Worm (Caenorhabditis elegans) whole organism, L2 larva: ENCODE measurements around the gene moc-1.

ENCODE experiments used
- F13H6.1 ChIP-seq: sonication (generic microtip); optimal IDR thresholded peaks from 2 replicates; lab custom pipeline; 2016; ENCODE audit warnings: missing genetic modification characterization, missing compliant biosample characterization
- Y55F3AM.14 ChIP-seq: fragments of 200-800 bp; sonication (Bioruptor generic); optimal IDR thresholded peaks from 2 replicates; lab custom pipeline; 2018; ENCODE audit warnings: mild to moderate bottlenecking, missing genetic modification characterization, missing compliant biosample characterization
- ZK546.5 ChIP-seq: sonication (generic microtip); optimal IDR thresholded peaks from 2 replicates; lab custom pipeline; 2017; ENCODE audit warnings: missing biosample characterization, missing genetic modification characterization
- alr-1 ChIP-seq: fragments of 150-350 bp; optimal IDR thresholded peaks from 2 replicates; lab custom pipeline; 2014; ENCODE audit warnings: missing biosample characterization, missing genetic modification characterization
- aly-2 ChIP-seq: fragments of 150-350 bp; optimal IDR thresholded peaks from 2 replicates; lab custom pipeline; 2014; ENCODE audit warnings: missing biosample characterization, missing genetic modification characterization
- ama-1 ChIP-seq: fragments of 150-350 bp; optimal IDR thresholded peaks from 2 replicates; lab custom pipeline; 2018; ENCODE audit warnings: inconsistent platforms
- blmp-1 ChIP-seq: sonication (generic microtip); optimal IDR thresholded peaks from 2 replicates; lab custom pipeline; 2017; ENCODE audit warnings: missing genetic modification characterization, mild to moderate bottlenecking, missing compliant biosample characterization, antibody characterized with exemption, moderate library complexity; ENCODE audit not compliant: insufficient read depth
- ceh-16 ChIP-seq: fragments of 150-350 bp; optimal IDR thresholded peaks from 2 replicates; lab custom pipeline; 2014; ENCODE audit warnings: missing biosample characterization, missing genetic modification characterization
- ceh-82 ChIP-seq: fragments of 150-350 bp; optimal IDR thresholded peaks from 2 replicates; lab custom pipeline; 2014; ENCODE audit warnings: missing biosample characterization, missing genetic modification characterization
- dmd-4 ChIP-seq: sonication (generic microtip); optimal IDR thresholded peaks from 2 replicates; lab custom pipeline; 2017; ENCODE audit warnings: missing biosample characterization, missing genetic modification characterization
- egl-27 ChIP-seq: sonication (generic microtip); optimal IDR thresholded peaks from 3 replicates; lab custom pipeline; 2017; ENCODE audit warnings: missing biosample characterization, missing genetic modification reagents, missing genetic modification characterization
- elt-3 ChIP-seq: sonication (generic microtip); optimal IDR thresholded peaks from 2 replicates; lab custom pipeline; 2017; ENCODE audit warnings: missing biosample characterization, missing genetic modification characterization
- fos-1 ChIP-seq: fragments of 150-350 bp; optimal IDR thresholded peaks from 2 replicates; lab custom pipeline; 2014; ENCODE audit warnings: missing biosample characterization, missing genetic modification characterization
- gmeb-1 ChIP-seq: fragments of 150-350 bp; optimal IDR thresholded peaks from 2 replicates; lab custom pipeline; 2014; ENCODE audit warnings: missing biosample characterization, missing genetic modification characterization
- lin-11 ChIP-seq: fragments of 150-350 bp; sonication (generic microtip); optimal IDR thresholded peaks from 2 replicates; lab custom pipeline; 2014; ENCODE audit warnings: missing biosample characterization, missing genetic modification characterization, inconsistent platforms, mixed read lengths
- lin-13 ChIP-seq: fragments of 150-350 bp; optimal IDR thresholded peaks from 2 replicates; lab custom pipeline; 2014; ENCODE audit warnings: missing biosample characterization, missing genetic modification reagents, missing genetic modification characterization
- lsy-2 ChIP-seq, 2 experiments: fragments of 150-350 bp in 1 of 2; sonication (generic microtip) in 1 of 2; optimal IDR thresholded peaks; 2 replicates each; lab custom pipeline; 2014 to 2017; ENCODE audit warnings: missing biosample characterization in 2 of 2, missing genetic modification characterization in 2 of 2
- mab-5 ChIP-seq: fragments of 150-350 bp; optimal IDR thresholded peaks from 2 replicates; lab custom pipeline; 2014; ENCODE audit warnings: missing biosample characterization, missing genetic modification characterization
- mbf-1 ChIP-seq: sonication (generic microtip); optimal IDR thresholded peaks from 2 replicates; lab custom pipeline; 2017; ENCODE audit warnings: missing biosample characterization, missing genetic modification characterization
- mdl-1 ChIP-seq, 2 experiments: fragments of 150-350 bp in 1 of 2; sonication (generic microtip) in 1 of 2; optimal IDR thresholded peaks; 2 replicates each; lab custom pipeline; 2017; ENCODE audit warnings: missing biosample characterization in 2 of 2, missing genetic modification characterization in 2 of 2
- nhr-11 ChIP-seq: fragments of 150-350 bp; optimal IDR thresholded peaks from 2 replicates; lab custom pipeline; 2014; ENCODE audit warnings: missing biosample characterization, missing genetic modification characterization
- nhr-12 ChIP-seq: fragments of 150-350 bp; optimal IDR thresholded peaks from 2 replicates; lab custom pipeline; 2014; ENCODE audit warnings: missing biosample characterization, missing genetic modification characterization
- nhr-129 ChIP-seq: fragments of 150-350 bp; optimal IDR thresholded peaks from 2 replicates; lab custom pipeline; 2014; ENCODE audit warnings: missing biosample characterization, missing genetic modification characterization
- nhr-23 ChIP-seq: fragments of 150-350 bp; optimal IDR thresholded peaks from 2 replicates; lab custom pipeline; 2014; ENCODE audit warnings: missing biosample characterization, missing genetic modification reagents, missing genetic modification characterization
- nhr-237 ChIP-seq: fragments of 150-350 bp; optimal IDR thresholded peaks from 2 replicates; lab custom pipeline; 2014; ENCODE audit warnings: missing biosample characterization, missing genetic modification characterization
- nhr-6 ChIP-seq: fragments of 150-350 bp; optimal IDR thresholded peaks from 2 replicates; lab custom pipeline; 2014; ENCODE audit warnings: missing biosample characterization, missing genetic modification characterization
- peb-1 ChIP-seq: fragments of 150-350 bp; optimal IDR thresholded peaks from 2 replicates; lab custom pipeline; 2014; ENCODE audit warnings: missing biosample characterization, missing genetic modification characterization
- skn-1 ChIP-seq: sonication (generic microtip); optimal IDR thresholded peaks from 2 replicates; lab custom pipeline; 2017; ENCODE audit warnings: missing biosample characterization, missing genetic modification characterization
- sma-9 ChIP-seq, 2 experiments: fragments of 150-350 bp in 1 of 2; sonication (generic microtip) in 1 of 2; optimal IDR thresholded peaks; 2 replicates each; lab custom pipeline; 2014 to 2016; ENCODE audit warnings: missing genetic modification characterization in 2 of 2, mild to moderate bottlenecking in 1 of 2, missing biosample characterization in 1 of 2, missing compliant biosample characterization in 1 of 2, missing genetic modification reagents in 1 of 2, moderate library complexity in 1 of 2
- snpc-4 ChIP-seq: fragments of 150-350 bp; optimal IDR thresholded peaks from 2 replicates; lab custom pipeline; 2014; ENCODE audit warnings: missing biosample characterization, missing genetic modification characterization
- unc-39 ChIP-seq: fragments of 150-350 bp; optimal IDR thresholded peaks from 2 replicates; lab custom pipeline; 2014; ENCODE audit warnings: missing biosample characterization, missing genetic modification characterization
- unc-55 ChIP-seq: fragments of 150-350 bp; sonication (generic microtip); optimal IDR thresholded peaks from 3 replicates; lab custom pipeline; 2014; ENCODE audit warnings: missing biosample characterization, missing genetic modification reagents, missing genetic modification characterization
- unc-62 ChIP-seq: fragments of 150-350 bp; optimal IDR thresholded peaks from 2 replicates; lab custom pipeline; 2014; ENCODE audit warnings: missing biosample characterization, missing genetic modification reagents, missing genetic modification characterization
- zag-1 ChIP-seq: fragments of 150-350 bp; optimal IDR thresholded peaks from 2 replicates; lab custom pipeline; 2014; ENCODE audit warnings: missing biosample characterization, missing genetic modification characterization
- ztf-1 ChIP-seq: fragments of 200-800 bp; sonication (Bioruptor generic); conservative IDR thresholded peaks from 2 replicates; pipeline ENCODE4 v1.3.6; 2022; ENCODE audit warnings: missing genetic modification characterization, missing compliant biosample characterization

moc-1 gene

ce11 chrX:10113677-10114076 is 24.7 kb downstream of the moc-1 start:
- TF ChIP-seq nhr-6 (no peak), ztf-1 (GFP tag; lab: Robert Waterston, UW) (no peak), alr-1 (tag; lab: Kevin White, UChicago) (no peak), nhr-129 (tag; lab: Kevin White, UChicago) (no peak), dmd-4 (tag; lab: Kevin White, UChicago) (no peak), F13H6.1 (no peak), nhr-11 (tag; lab: Kevin White, UChicago) (no peak), snpc-4 (tag; lab: Kevin White, UChicago) (no peak), gmeb-1 (tag; lab: Kevin White, UChicago) (no peak), aly-2 (tag; lab: Kevin White, UChicago) (no peak), nhr-237 (no peak)
- TF ChIP-seq, all 48 proteins: peak for 0

ce11 chrX:10095145-10095544 is 43.3 kb downstream of the moc-1 start, which contains the start of gene flp-2:
flp-2 (minus strand) TSS chrX:10095245.
- TF ChIP-seq zag-1 (tag; lab: Kevin White, UChicago) (no peak), dmd-4 (tag; lab: Kevin White, UChicago) (no peak), nhr-6 (no peak), nhr-12 (tag; lab: Kevin White, UChicago) (no peak), nhr-11 (tag; lab: Kevin White, UChicago) (no peak), unc-55 (no peak), mab-5 (no peak), alr-1 (tag; lab: Kevin White, UChicago) (no peak), mbf-1 (tag; lab: Kevin White, UChicago) (no peak), skn-1 (no peak), egl-27 (tag; lab: Kevin White, UChicago) (no peak), nhr-237 (no peak), ZK546.5 (tag; lab: Kevin White, UChicago) (no peak)

ce11 chrX:10092864-10093263 is 45.6 kb downstream of the moc-1 start, which contains the start of gene flp-3:
flp-3 (minus strand) TSS chrX:10092964.
- no peak for TF ChIP-seq nhr-12 (tag; lab: Kevin White, UChicago)
- TF ChIP-seq elt-3 (tag; lab: Kevin White, UChicago) = no peak
- TF ChIP-seq ZK546.5 (tag; lab: Kevin White, UChicago) = no peak
- TF ChIP-seq Y55F3AM.14 (GFP tag; lab: Kevin White, UChicago) = no peak
- no peak for TF ChIP-seq peb-1 (tag; lab: Kevin White, UChicago)
- TF ChIP-seq ama-1 (lab: Kevin White, UChicago) = no peak
- no peak for TF ChIP-seq unc-55
- no peak for TF ChIP-seq mdl-1 (tag; optimal IDR thresholded peaks at IDR 0.05; lab: Kevin White, UChicago)
- no peak for TF ChIP-seq mbf-1 (tag; lab: Kevin White, UChicago)
- TF ChIP-seq ceh-16 (tag; lab: Kevin White, UChicago) = no peak
- TF ChIP-seq dmd-4 (tag; lab: Kevin White, UChicago) = no peak
- TF ChIP-seq aly-2 (tag; lab: Kevin White, UChicago) = no peak
- TF ChIP-seq nhr-6 = no peak
- TF ChIP-seq blmp-1 (tag; lab: Kevin White, UChicago) = no peak
- no peak for TF ChIP-seq lin-13 (GFP tag; lab: Kevin White, UChicago)
- TF ChIP-seq ceh-82 = no peak
- no peak for TF ChIP-seq unc-39 (tag; lab: Kevin White, UChicago)
- TF ChIP-seq snpc-4 (tag; lab: Kevin White, UChicago) = no peak

- TF ChIP-seq unc-62 (GFP tag; lab: Kevin White, UChicago) = no peak
- no peak for TF ChIP-seq nhr-11 (tag; lab: Kevin White, UChicago)
- TF ChIP-seq nhr-237 = no peak
- no peak for TF ChIP-seq lsy-2 (tag; optimal IDR thresholded peaks at IDR 0.05; lab: Kevin White, UChicago)
- TF ChIP-seq peb-1 (tag; lab: Kevin White, UChicago) = no peak
- no peak for TF ChIP-seq nhr-129 (tag; lab: Kevin White, UChicago)
- no peak for TF ChIP-seq Y55F3AM.14 (GFP tag; lab: Kevin White, UChicago)
- TF ChIP-seq lin-11 (tag; lab: Kevin White, UChicago) = no peak
- TF ChIP-seq ztf-1 (GFP tag; lab: Robert Waterston, UW) = no peak
- TF ChIP-seq fos-1 = no peak
- no peak for TF ChIP-seq nhr-23 (tag; lab: Kevin White, UChicago)
- TF ChIP-seq sma-9 (GFP tag; optimal IDR thresholded peaks at IDR 0.05; lab: Kevin White, UChicago) = no peak
- TF ChIP-seq sma-9 (tag; optimal IDR thresholded peaks at IDR 0.05; lab: Kevin White, UChicago) = no peak
- TF ChIP-seq snpc-4 (tag; lab: Kevin White, UChicago) = no peak
- no peak for TF ChIP-seq F13H6.1
- TF ChIP-seq ama-1 (lab: Kevin White, UChicago) = no peak
Observed at ce11 chrX:10087866-10088265, 50.6 kb downstream of the moc-1 start, which contains the start of gene flp-28. flp-28 (minus strand) TSS chrX:10087966.
